Worm (Caenorhabditis elegans): ENCODE results near the gene Y73B6BL.288.

ce11 chrIV:6388550-6388949 lies 46.2 kb upstream of the Y73B6BL.288 start:
- no peak for TF ChIP-seq ztf-4 (tag; optimal IDR thresholded peaks at IDR 0.05)
- TF ChIP-seq nhr-77 (tag; optimal IDR thresholded peaks at IDR 0.05), result no peak
- no peak for TF ChIP-seq lsy-2 (tag; optimal IDR thresholded peaks at IDR 0.05)
- no peak for TF ChIP-seq fos-1 (tag; optimal IDR thresholded peaks at IDR 0.05)
- TF ChIP-seq egl-27 (tag; optimal IDR thresholded peaks at IDR 0.05), result no peak
- no peak for TF ChIP-seq nhr-6 (tag; optimal IDR thresholded peaks at IDR 0.05)
- no peak for TF ChIP-seq nhr-25 (tag; optimal IDR thresholded peaks at IDR 0.05)
- TF ChIP-seq mdl-1 (tag; optimal IDR thresholded peaks at IDR 0.05), result no peak
- no peak for TF ChIP-seq zag-1 (tag; optimal IDR thresholded peaks at IDR 0.05)
- no peak for TF ChIP-seq ama-1 (optimal IDR thresholded peaks at IDR 0.05)
- no peak for TF ChIP-seq unc-39 (tag; optimal IDR thresholded peaks at IDR 0.05)
- TF ChIP-seq R02D3.7 (tag; optimal IDR thresholded peaks at IDR 0.05), result no peak
